Fruit fly (Drosophila melanogaster) whole organism, embryonic: ENCODE results near the gene CG5388.

Experiments used
- Antp ChIP-seq: fragments of 200-800 bp; sonication (Bioruptor generic); optimal IDR thresholded peaks from 3 replicates; lab custom pipeline; 2016; ENCODE audit warnings: missing biosample characterization, missing genetic modification characterization
- Bteb2 ChIP-seq: fragments of 200-800 bp; sonication (Bioruptor generic); optimal IDR thresholded peaks from 2 replicates; lab custom pipeline; 2016; ENCODE audit warnings: missing biosample characterization, missing genetic modification characterization
- CG11247 ChIP-seq: fragments of 200-800 bp; sonication (Bioruptor generic); IDR thresholded peaks from 2 replicates; pipeline ENCODE4 v1.3.6; 2022; ENCODE audit warnings: missing biosample characterization, missing genetic modification characterization
- CG11398 ChIP-seq: fragments of 200-800 bp; sonication (Bioruptor generic); optimal IDR thresholded peaks from 2 replicates; lab custom pipeline; 2016; ENCODE audit warnings: missing biosample characterization, missing genetic modification characterization
- CG12071 ChIP-seq: fragments of 200-800 bp; sonication (Bioruptor generic); optimal IDR thresholded peaks from 3 replicates; lab custom pipeline; 2018; ENCODE audit warnings: missing biosample characterization, mild to moderate bottlenecking, missing genetic modification characterization
- CG12299 ChIP-seq: fragments of 200-800 bp; sonication (Bioruptor generic); optimal IDR thresholded peaks from 2 replicates; lab custom pipeline; 2018; ENCODE audit warnings: missing biosample characterization, mild to moderate bottlenecking, missing genetic modification characterization
- CG12391 ChIP-seq: fragments of 200-800 bp; sonication (Bioruptor generic); optimal IDR thresholded peaks from 3 replicates; lab custom pipeline; 2018; ENCODE audit warnings: missing biosample characterization, mild to moderate bottlenecking, missing genetic modification characterization, moderate library complexity
- CG14441 ChIP-seq: fragments of 200-800 bp; sonication (Bioruptor generic); IDR thresholded peaks from 2 replicates; pipeline ENCODE4 v1.3.6; 2022; ENCODE audit warnings: missing biosample characterization, missing genetic modification characterization
- CG15269 ChIP-seq: fragments of 200-800 bp; sonication (Bioruptor generic); optimal IDR thresholded peaks from 2 replicates; lab custom pipeline; 2018; ENCODE audit warnings: missing biosample characterization, mild to moderate bottlenecking, missing genetic modification characterization, moderate library complexity
- CG1603 ChIP-seq: fragments of 200-800 bp; sonication (Bioruptor generic); optimal IDR thresholded peaks from 2 replicates; lab custom pipeline; 2019; ENCODE audit warnings: missing biosample characterization, mild to moderate bottlenecking, missing genetic modification characterization, moderate library complexity
- CG18011 ChIP-seq: fragments of 200-800 bp; sonication (Bioruptor generic); optimal IDR thresholded peaks from 2 replicates; lab custom pipeline; 2017; ENCODE audit warnings: missing biosample characterization, missing genetic modification characterization, mild to moderate bottlenecking, moderate library complexity, missing genotype
- CG1832 ChIP-seq: fragments of 200-800 bp; sonication (Bioruptor generic); optimal IDR thresholded peaks from 2 replicates; lab custom pipeline; 2017; ENCODE audit warnings: missing biosample characterization, mild to moderate bottlenecking, missing genetic modification characterization, inconsistent platforms
- CG2678 ChIP-seq: fragments of 200-800 bp; sonication (Bioruptor generic); optimal IDR thresholded peaks from 3 replicates; lab custom pipeline; 2019; ENCODE audit warnings: missing biosample characterization, mild to moderate bottlenecking, missing genetic modification characterization, moderate library complexity
- CG31365 ChIP-seq: fragments of 200-800 bp; sonication (Bioruptor generic); optimal IDR thresholded peaks from 2 replicates; lab custom pipeline; 2018; ENCODE audit warnings: missing biosample characterization, mild to moderate bottlenecking, missing genetic modification characterization
- CG33213 ChIP-seq: fragments of 200-800 bp; sonication (Bioruptor generic); optimal IDR thresholded peaks from 3 replicates; lab custom pipeline; 2016; ENCODE audit warnings: missing biosample characterization, missing genetic modification characterization
- CG4707 ChIP-seq: fragments of 200-800 bp; sonication (Bioruptor generic); optimal IDR thresholded peaks from 2 replicates; lab custom pipeline; 2018; ENCODE audit warnings: missing biosample characterization, mild to moderate bottlenecking, missing genetic modification characterization, moderate library complexity
- CG7928 ChIP-seq: fragments of 200-800 bp; sonication (Bioruptor generic); optimal IDR thresholded peaks from 2 replicates; lab custom pipeline; 2017; ENCODE audit warnings: missing biosample characterization, mild to moderate bottlenecking, missing genetic modification characterization
- CG8765 ChIP-seq: fragments of 200-800 bp; sonication (Bioruptor generic); IDR thresholded peaks from 2 replicates; pipeline ENCODE4 v1.3.6; 2022; ENCODE audit warnings: missing biosample characterization, missing genetic modification characterization
- CG9437 ChIP-seq: fragments of 200-800 bp; sonication (Bioruptor generic); optimal IDR thresholded peaks from 2 replicates; lab custom pipeline; 2018; ENCODE audit warnings: missing biosample characterization, mild to moderate bottlenecking, missing genetic modification characterization
- CG9876 ChIP-seq: fragments of 200-800 bp; sonication (Bioruptor generic); optimal IDR thresholded peaks from 2 replicates; lab custom pipeline; 2016; ENCODE audit warnings: missing biosample characterization, missing genetic modification characterization
- Dp ChIP-seq: fragments of 200-800 bp; sonication (Bioruptor generic); optimal IDR thresholded peaks from 2 replicates; lab custom pipeline; 2018; ENCODE audit warnings: missing biosample characterization, mild to moderate bottlenecking, missing genetic modification characterization, moderate library complexity
- Eip74EF ChIP-seq, 2 experiments: fragments of 200-800 bp in 1 of 2; fragments of >200 bp in 1 of 2; sonication (Bioruptor generic) in 1 of 2; optimal IDR thresholded peaks; 2 replicates each; lab custom pipeline; 2017 to 2019; ENCODE audit warnings: missing biosample characterization in 2 of 2, missing genetic modification characterization in 2 of 2, mild to moderate bottlenecking in 1 of 2, moderate library complexity in 1 of 2
- Fer2 ChIP-seq: fragments of 200-800 bp; sonication (Bioruptor generic); optimal IDR thresholded peaks from 2 replicates; lab custom pipeline; 2018; ENCODE audit warnings: missing biosample characterization, mild to moderate bottlenecking, missing genetic modification characterization, moderate library complexity
- GATAe ChIP-seq: fragments of 200-800 bp; sonication (Bioruptor generic); conservative IDR thresholded peaks from 2 replicates; pipeline ENCODE4 v1.3.6; 2022; ENCODE audit warnings: missing biosample characterization, missing genetic modification characterization
- H2.0 ChIP-seq: fragments of 200-800 bp; sonication (Bioruptor generic); IDR thresholded peaks from 2 replicates; pipeline ENCODE4 v1.3.6; 2022; ENCODE audit warnings: missing biosample characterization, missing genetic modification characterization
- HmgZ ChIP-seq: fragments of 200-800 bp; sonication (Bioruptor generic); optimal IDR thresholded peaks from 2 replicates; lab custom pipeline; 2018; ENCODE audit warnings: missing biosample characterization, mild to moderate bottlenecking, missing genetic modification characterization
- Hsf ChIP-seq: fragments of 200-800 bp; sonication (Bioruptor generic); optimal IDR thresholded peaks from 3 replicates; lab custom pipeline; 2016; ENCODE audit warnings: missing biosample characterization, missing genetic modification characterization
- MBD-R2 ChIP-seq: fragments of 200-800 bp; sonication (Bioruptor generic); IDR thresholded peaks from 2 replicates; pipeline ENCODE4 v1.3.6; 2022; ENCODE audit warnings: missing biosample characterization, missing genetic modification characterization
- Mrtf ChIP-seq: fragments of 200-800 bp; sonication (Bioruptor generic); IDR thresholded peaks from 3 replicates; pipeline ENCODE4 v1.3.6; 2022; ENCODE audit warnings: missing biosample characterization, missing genetic modification characterization
- PHDP ChIP-seq: fragments of 200-800 bp; sonication (Bioruptor generic); optimal IDR thresholded peaks from 3 replicates; lab custom pipeline; 2018; ENCODE audit warnings: missing biosample characterization, mild to moderate bottlenecking, missing genetic modification characterization, moderate library complexity
- Ssrp ChIP-seq: fragments of 200-800 bp; sonication (Bioruptor generic); optimal IDR thresholded peaks from 2 replicates; lab custom pipeline; 2018; ENCODE audit warnings: missing biosample characterization, mild to moderate bottlenecking, missing genetic modification characterization, moderate library complexity
- ab ChIP-seq: fragments of 200-800 bp; sonication (Bioruptor generic); optimal IDR thresholded peaks from 2 replicates; lab custom pipeline; 2016; ENCODE audit warnings: missing biosample characterization, missing genetic modification characterization
- ato ChIP-seq: fragments of 200-800 bp; sonication (Bioruptor generic); IDR thresholded peaks from 2 replicates; pipeline ENCODE4 v1.3.6; 2022; ENCODE audit warnings: missing biosample characterization, missing genetic modification characterization; ENCODE audit not compliant: partially characterized antibody
- caup ChIP-seq: fragments of 200-800 bp; sonication (Bioruptor generic); optimal IDR thresholded peaks from 3 replicates; lab custom pipeline; 2017; ENCODE audit warnings: missing biosample characterization, mild to moderate bottlenecking, missing genetic modification characterization, moderate library complexity; ENCODE audit not compliant: severe bottlenecking
- chif ChIP-seq, 2 experiments: fragments of 200-800 bp; sonication (Bioruptor generic); optimal IDR thresholded peaks; 3 replicates each; lab custom pipeline; 2016; ENCODE audit warnings: missing biosample characterization in 2 of 2, missing genetic modification characterization in 2 of 2
- chinmo ChIP-seq: fragments of 200-800 bp; sonication (Bioruptor generic); IDR thresholded peaks from 4 replicates; pipeline ENCODE4 v1.3.6; 2022; ENCODE audit warnings: missing biosample characterization, missing genetic modification characterization; ENCODE audit not compliant: partially characterized antibody
- chm ChIP-seq: fragments of 200-800 bp; sonication (Bioruptor generic); IDR thresholded peaks from 2 replicates; pipeline ENCODE4 v1.3.6; 2022; ENCODE audit warnings: missing biosample characterization, missing genetic modification characterization
- crc ChIP-seq: fragments of 200-800 bp; sonication (Bioruptor generic); optimal IDR thresholded peaks from 2 replicates; lab custom pipeline; 2016; ENCODE audit warnings: missing biosample characterization, missing genetic modification characterization
- da ChIP-seq: fragments of 200-800 bp; sonication (Bioruptor generic); optimal IDR thresholded peaks from 2 replicates; lab custom pipeline; 2016; ENCODE audit warnings: missing biosample characterization, missing genetic modification characterization
- dimm ChIP-seq: fragments of 200-800 bp; sonication (Bioruptor generic); IDR thresholded peaks from 2 replicates; pipeline ENCODE4 v1.3.6; 2022; ENCODE audit warnings: missing biosample characterization, missing genetic modification characterization
- gcm ChIP-seq: fragments of 200-800 bp; sonication (Bioruptor generic); optimal IDR thresholded peaks from 2 replicates; lab custom pipeline; 2019; ENCODE audit warnings: missing biosample characterization, mild to moderate bottlenecking, missing genetic modification characterization, moderate library complexity
- gsb-n ChIP-seq: fragments of 200-800 bp; sonication (Bioruptor generic); optimal IDR thresholded peaks from 3 replicates; lab custom pipeline; 2018; ENCODE audit warnings: missing biosample characterization, mild to moderate bottlenecking, missing genetic modification characterization
- nmo ChIP-seq: fragments of 200-800 bp; sonication (Bioruptor generic); optimal IDR thresholded peaks from 2 replicates; lab custom pipeline; 2018; ENCODE audit warnings: missing biosample characterization, mild to moderate bottlenecking, missing genetic modification characterization, moderate library complexity
- ranshi ChIP-seq: fragments of 200-800 bp; sonication (Bioruptor generic); IDR thresholded peaks from 2 replicates; pipeline ENCODE4 v1.3.6; 2022; ENCODE audit warnings: missing biosample characterization, missing genetic modification characterization
- sens-2 ChIP-seq: fragments of 200-800 bp; sonication (Bioruptor generic); IDR thresholded peaks from 2 replicates; pipeline ENCODE4 v1.3.6; 2022; ENCODE audit warnings: missing biosample characterization, missing genetic modification characterization
- seq ChIP-seq: fragments of 200-800 bp; sonication (Bioruptor generic); IDR thresholded peaks from 2 replicates; pipeline ENCODE4 v1.3.6; 2022; ENCODE audit warnings: missing biosample characterization, missing genetic modification characterization
- trem ChIP-seq: fragments of 200-800 bp; optimal IDR thresholded peaks from 3 replicates; lab custom pipeline; 2019; ENCODE audit warnings: missing biosample characterization, mild to moderate bottlenecking, missing genetic modification characterization, moderate library complexity
- tx ChIP-seq: fragments of 200-800 bp; sonication (Bioruptor generic); optimal IDR thresholded peaks from 2 replicates; lab custom pipeline; 2016; ENCODE audit warnings: missing biosample characterization, missing genetic modification characterization
- z ChIP-seq: fragments of 200-800 bp; sonication (Bioruptor generic); IDR thresholded peaks from 3 replicates; pipeline ENCODE4 v1.3.6; 2022; ENCODE audit warnings: missing biosample characterization, missing genetic modification characterization

CG5388 gene

DNA sequence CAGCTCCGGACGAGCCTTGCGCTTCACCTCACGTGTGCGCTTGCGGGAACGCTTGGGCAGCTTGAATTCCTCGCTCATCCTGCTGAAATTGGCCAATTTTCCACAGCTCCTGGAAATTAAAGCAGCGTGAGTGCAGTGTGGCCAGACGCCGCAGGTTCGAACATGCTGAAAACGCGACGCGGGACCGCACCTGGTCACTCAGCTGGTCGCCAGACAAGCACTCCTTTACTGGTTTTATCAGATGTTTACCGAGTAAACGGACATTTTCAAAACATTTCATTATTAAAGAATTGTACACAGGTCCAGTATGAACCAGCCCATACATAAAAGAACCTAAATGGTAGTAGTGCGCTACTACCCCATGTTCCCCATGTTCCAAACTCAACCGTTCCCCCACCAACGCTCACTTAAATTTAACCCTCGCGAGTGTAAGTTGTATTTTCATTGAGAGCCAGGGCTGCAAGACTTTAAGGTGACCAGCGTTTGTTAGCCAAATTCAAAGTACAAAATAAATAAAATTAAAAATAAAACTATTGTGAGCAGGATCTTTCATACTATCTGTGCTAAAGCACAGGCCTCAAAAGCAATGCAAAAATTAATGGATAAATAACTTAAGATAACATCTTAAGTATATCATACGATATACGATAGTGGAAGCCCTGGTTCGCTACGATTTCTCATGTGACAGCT lies 22.3 kb upstream of the CG5388 start, which contains the start of the genes JMJD6, CG7071 and Muted (continued):
- TF ChIP-seq GATAe (GFP tag; lab: Robert Waterston, UW) = peak; percentile 85
- TF ChIP-seq Antp (GFP tag; lab: Kevin White, UChicago) = peak; percentile 73
- peak; percentile 93 for TF ChIP-seq seq (GFP tag; lab: Robert Waterston, UW)
- TF ChIP-seq chif (GFP tag; optimal IDR thresholded peaks at IDR 0.05; lab: Kevin White, UChicago) = peak; percentile 82 to 92
- TF ChIP-seq ranshi = peak; percentile 93
- peak; percentile 77 for TF ChIP-seq crc (GFP tag; lab: Kevin White, UChicago)
- TF ChIP-seq CG9437 (GFP tag; lab: Kevin White, UChicago) = peak; percentile 79
- TF ChIP-seq Fer2 = peak; percentile 92
- TF ChIP-seq Hsf = peak; percentile 95
- no peak for TF ChIP-seq CG1832
- TF ChIP-seq CG1603 (tag; lab: Kevin White, UChicago) = peak; percentile 82
- TF ChIP-seq Ssrp (tag; lab: Kevin White, UChicago) = peak; percentile 88
- peak; percentile 63 for TF ChIP-seq CG9876 (GFP tag; lab: Kevin White, UChicago)
- peak; percentile 34 for TF ChIP-seq da (GFP tag; lab: Kevin White, UChicago)
- peak; percentile 85 for TF ChIP-seq CG18011 (GFP tag; lab: Kevin White, UChicago)
- TF ChIP-seq H2.0 = peak; percentile 85
- no peak for TF ChIP-seq chinmo
- peak; percentile 91 for TF ChIP-seq CG11247 (GFP tag; lab: Robert Waterston, UW)
- TF ChIP-seq chm (GFP tag; lab: Robert Waterston, UW) = peak; percentile 80; the same call in 1 of the 2 replicates
- peak; percentile 89 for TF ChIP-seq caup (GFP tag; lab: Kevin White, UChicago)
- peak; percentile 47; the same call in 2 of the 3 replicates for TF ChIP-seq z (GFP tag; lab: Robert Waterston, UW)
- TF ChIP-seq dimm (GFP tag; lab: Robert Waterston, UW) = peak; percentile 64; the same call in 1 of the 2 replicates
- TF ChIP-seq Dp (GFP tag; lab: Kevin White, UChicago) = peak; percentile 52
- TF ChIP-seq CG31365 (tag; lab: Kevin White, UChicago) = peak; percentile 30
- peak; percentile 82 for TF ChIP-seq trem (tag; lab: Kevin White, UChicago)
- TF ChIP-seq HmgZ (tag; lab: Kevin White, UChicago) = peak; percentile 93
- TF ChIP-seq Mrtf (GFP tag; lab: Robert Waterston, UW) = peak; percentile 82
- peak; percentile 92 for TF ChIP-seq Bteb2
- peak; percentile 91 for TF ChIP-seq CG12299 (tag; lab: Kevin White, UChicago)
- peak; percentile 73 for TF ChIP-seq gsb-n
- TF ChIP-seq sens-2 = peak; percentile 90
- TF ChIP-seq CG12391 = peak; percentile 97
- peak; percentile 88 for TF ChIP-seq gcm
- TF ChIP-seq ato = peak; percentile 58; the same call in 1 of the 2 replicates
- TF ChIP-seq CG15269 = peak; percentile 90
- TF ChIP-seq PHDP = peak; percentile 92
- peak; percentile 91 for TF ChIP-seq tx (GFP tag; lab: Kevin White, UChicago)
- peak in 1 of 2 experiments; percentile 62 for TF ChIP-seq Eip74EF (GFP tag; optimal IDR thresholded peaks at IDR 0.05; lab: Kevin White, UChicago)
- TF ChIP-seq MBD-R2 (GFP tag; lab: Robert Waterston, UW) = peak; percentile 83
- peak; percentile 92 for TF ChIP-seq CG14441
- peak; percentile 78 for TF ChIP-seq CG11398
- peak; percentile 92 for TF ChIP-seq CG2678 (tag; lab: Kevin White, UChicago)
- peak; percentile 99 for TF ChIP-seq CG7928 (GFP tag; lab: Kevin White, UChicago)
- TF ChIP-seq CG12071 (GFP tag; lab: Kevin White, UChicago) = peak; percentile 67
- peak; percentile 70 for TF ChIP-seq ab (GFP tag; lab: Kevin White, UChicago)
- TF ChIP-seq CG8765 (GFP tag; lab: Robert Waterston, UW) = peak; percentile 90
- peak; percentile 48 for TF ChIP-seq CG4707
- peak; percentile 81 for TF ChIP-seq CG33213 (GFP tag; lab: Kevin White, UChicago)
- TF ChIP-seq nmo (GFP tag; lab: Kevin White, UChicago) = peak; percentile 88
